Worm (Caenorhabditis elegans) whole organism, young adult: Measurements from ENCODE around the gene cyp-35D1.

Experiments
- ets-4 ChIP-seq: fragments of 200-800 bp; sonication (Bioruptor generic); optimal IDR thresholded peaks from 2 replicates; lab custom pipeline; 2018; ENCODE audit warnings: mild to moderate bottlenecking, missing genetic modification characterization, missing compliant biosample characterization
- hlh-26 ChIP-seq: fragments of 200-800 bp; sonication (Bioruptor generic); conservative IDR thresholded peaks from 2 replicates; pipeline ENCODE4 v1.3.6; 2022; ENCODE audit warnings: missing genetic modification reagents, missing genetic modification characterization, missing compliant biosample characterization
- nhr-80 ChIP-seq: sonication (generic microtip); optimal IDR thresholded peaks from 2 replicates; lab custom pipeline; 2016; ENCODE audit warnings: missing genetic modification characterization, missing compliant biosample characterization

- no peak for TF ChIP-seq hlh-26 (GFP tag; lab: Robert Waterston, UW)
- no peak for TF ChIP-seq ets-4 (GFP tag; lab: Kevin White, UChicago)
- no peak for TF ChIP-seq nhr-80 (tag; lab: Kevin White, UChicago)
These were observed at the start of gene cyp-35D1 for ce11 chrV:16068938-16069337.
